Fruit fly (Drosophila melanogaster) whole organism, wandering third instar larva: Measurements from ENCODE around the gene CG13862.

ENCODE experiments used
- Abd-B ChIP-seq: fragments of >200 bp; optimal IDR thresholded peaks from 2 replicates; lab custom pipeline; 2017; ENCODE audit warnings: missing biosample characterization, missing genetic modification characterization
- CG32264 ChIP-seq: fragments of 200-800 bp; sonication (Bioruptor generic); optimal IDR thresholded peaks from 2 replicates; lab custom pipeline; 2016; ENCODE audit warnings: missing biosample characterization, missing genetic modification characterization
- CG9705 ChIP-seq: fragments of 200-800 bp; sonication (Bioruptor generic); optimal IDR thresholded peaks from 2 replicates; lab custom pipeline; 2018; ENCODE audit warnings: missing biosample characterization, mild to moderate bottlenecking, missing genetic modification characterization
- CrebA ChIP-seq: fragments of 200-800 bp; sonication (Bioruptor generic); optimal IDR thresholded peaks from 2 replicates; lab custom pipeline; 2016; ENCODE audit warnings: missing biosample characterization, mild to moderate bottlenecking, missing genetic modification characterization, borderline replicate concordance
- Dfd ChIP-seq: fragments of >200 bp; optimal IDR thresholded peaks from 2 replicates; lab custom pipeline; 2017; ENCODE audit warnings: missing biosample characterization, missing genetic modification characterization
- Dif ChIP-seq: fragments of 200-275, 200-300 bp; sonication (Bioruptor generic); optimal IDR thresholded peaks from 2 replicates; lab custom pipeline; 2018; ENCODE audit warnings: missing biosample characterization, missing genetic modification characterization; ENCODE audit not compliant: partially characterized antibody
- GATAd ChIP-seq: sonication (Bioruptor generic); optimal IDR thresholded peaks from 2 replicates; lab custom pipeline; 2016; ENCODE audit warnings: missing biosample characterization, missing genetic modification characterization
- HLH106 ChIP-seq: fragments of 200-800 bp; optimal IDR thresholded peaks from 3 replicates; lab custom pipeline; 2019; ENCODE audit warnings: missing biosample characterization, mild to moderate bottlenecking, missing genetic modification characterization, moderate library complexity
- Hr78 ChIP-seq: fragments of >200 bp; optimal IDR thresholded peaks from 2 replicates; lab custom pipeline; 2017; ENCODE audit warnings: missing biosample characterization, missing genetic modification characterization
- Hr83 ChIP-seq: fragments of 200-300 bp; sonication (Bioruptor generic); optimal IDR thresholded peaks from 2 replicates; lab custom pipeline; 2016; ENCODE audit warnings: missing biosample characterization, mild to moderate bottlenecking, missing genetic modification characterization, moderate library complexity; ENCODE audit not compliant: poor library complexity, severe bottlenecking
- Jra ChIP-seq: sonication (Bioruptor generic); optimal IDR thresholded peaks from 2 replicates; lab custom pipeline; 2016; ENCODE audit warnings: missing biosample characterization, missing genetic modification characterization
- Mio ChIP-seq: sonication (Bioruptor generic); optimal IDR thresholded peaks from 2 replicates; lab custom pipeline; 2016; ENCODE audit warnings: missing biosample characterization, missing genetic modification characterization
- Myc ChIP-seq: fragments of >200 bp; optimal IDR thresholded peaks from 2 replicates; lab custom pipeline; 2017
- OdsH ChIP-seq: fragments of 200-800 bp; sonication (Bioruptor generic); optimal IDR thresholded peaks from 2 replicates; lab custom pipeline; 2016; ENCODE audit warnings: missing biosample characterization, mild to moderate bottlenecking, missing genetic modification characterization
- Rel ChIP-seq, 2 experiments: fragments of 200-800 bp; sonication (Bioruptor generic) in 1 of 2; optimal IDR thresholded peaks; 2 replicates in 1 of 2; 3 replicates in 1 of 2; lab custom pipeline; 2016 to 2019; ENCODE audit warnings: mild to moderate bottlenecking in 2 of 2, missing biosample characterization in 2 of 2, missing genetic modification characterization in 2 of 2, moderate library complexity in 1 of 2
- Sp1 ChIP-seq: fragments of 200-800 bp; sonication (Bioruptor generic); optimal IDR thresholded peaks from 3 replicates; lab custom pipeline; 2019; ENCODE audit warnings: missing biosample characterization, mild to moderate bottlenecking, missing genetic modification characterization, moderate library complexity
- Vsx2 ChIP-seq: fragments of 200-300, 225-300 bp; sonication (Bioruptor generic); optimal IDR thresholded peaks from 2 replicates; lab custom pipeline; 2018; ENCODE audit warnings: missing biosample characterization, missing genetic modification characterization; ENCODE audit not compliant: partially characterized antibody
- br ChIP-seq: fragments of 200-800 bp; sonication (Bioruptor generic); optimal IDR thresholded peaks from 2 replicates; lab custom pipeline; 2016; ENCODE audit warnings: missing biosample characterization, missing genetic modification characterization
- brk ChIP-seq: fragments of 200-800 bp; sonication (Bioruptor generic); optimal IDR thresholded peaks from 2 replicates; lab custom pipeline; 2016; ENCODE audit warnings: missing biosample characterization, mild to moderate bottlenecking, missing genetic modification characterization
- dl ChIP-seq, 2 experiments: fragments of 175-275, 200-275 bp in 1 of 2; fragments of 200-275 bp in 1 of 2; sonication (Bioruptor generic); optimal IDR thresholded peaks; lab custom pipeline; 2018; ENCODE audit warnings: mild to moderate bottlenecking in 2 of 2, missing biosample characterization in 2 of 2, missing genetic modification characterization in 2 of 2, moderate library complexity in 2 of 2; ENCODE audit not compliant: partially characterized antibody in 2 of 2, insufficient read depth in 1 of 2
- dsf ChIP-seq: sonication (Bioruptor generic); optimal IDR thresholded peaks from 2 replicates; lab custom pipeline; 2016; ENCODE audit warnings: missing biosample characterization, missing genetic modification characterization, borderline replicate concordance
- foxo ChIP-seq, 2 experiments: fragments of 200-800 bp; sonication (Bioruptor generic); optimal IDR thresholded peaks; 2 replicates in 1 of 2; 3 replicates in 1 of 2; lab custom pipeline; 2016 to 2017; ENCODE audit warnings: missing biosample characterization in 2 of 2, missing genetic modification characterization in 2 of 2
- jim ChIP-seq: fragments of 175-275, 200-325 bp; sonication (Bioruptor generic); optimal IDR thresholded peaks from 2 replicates; lab custom pipeline; 2016; ENCODE audit warnings: missing biosample characterization, mild to moderate bottlenecking, missing genetic modification characterization
- lola ChIP-seq: fragments of >200 bp; optimal IDR thresholded peaks from 2 replicates; lab custom pipeline; 2017; ENCODE audit warnings: missing biosample characterization, missing genetic modification characterization
- pan ChIP-seq: fragments of >200 bp; optimal IDR thresholded peaks from 2 replicates; lab custom pipeline; 2017
- psq ChIP-seq: fragments of 200-800 bp; sonication (Bioruptor generic); optimal IDR thresholded peaks from 3 replicates; lab custom pipeline; 2017; ENCODE audit warnings: missing biosample characterization, mild to moderate bottlenecking, missing genetic modification characterization, moderate library complexity
- rgr ChIP-seq: fragments of 200-800 bp; sonication (Bioruptor generic); optimal IDR thresholded peaks from 3 replicates; lab custom pipeline; 2016; ENCODE audit warnings: missing biosample characterization, mild to moderate bottlenecking, missing genetic modification characterization
- sv ChIP-seq: fragments of 200-800 bp; sonication (Bioruptor generic); optimal IDR thresholded peaks from 3 replicates; lab custom pipeline; 2016; ENCODE audit warnings: missing biosample characterization, missing genetic modification characterization
- tai ChIP-seq: sonication (Bioruptor generic); optimal IDR thresholded peaks from 2 replicates; lab custom pipeline; 2016; ENCODE audit warnings: missing biosample characterization, missing genetic modification characterization
- usp ChIP-seq: fragments of >200 bp; optimal IDR thresholded peaks from 2 replicates; lab custom pipeline; 2017; ENCODE audit warnings: missing biosample characterization, missing genetic modification characterization
- woc ChIP-seq: sonication (Bioruptor generic); optimal IDR thresholded peaks from 2 replicates; lab custom pipeline; 2016; ENCODE audit warnings: missing biosample characterization, mild to moderate bottlenecking, missing genetic modification characterization

Gene CG13862

DNA sequence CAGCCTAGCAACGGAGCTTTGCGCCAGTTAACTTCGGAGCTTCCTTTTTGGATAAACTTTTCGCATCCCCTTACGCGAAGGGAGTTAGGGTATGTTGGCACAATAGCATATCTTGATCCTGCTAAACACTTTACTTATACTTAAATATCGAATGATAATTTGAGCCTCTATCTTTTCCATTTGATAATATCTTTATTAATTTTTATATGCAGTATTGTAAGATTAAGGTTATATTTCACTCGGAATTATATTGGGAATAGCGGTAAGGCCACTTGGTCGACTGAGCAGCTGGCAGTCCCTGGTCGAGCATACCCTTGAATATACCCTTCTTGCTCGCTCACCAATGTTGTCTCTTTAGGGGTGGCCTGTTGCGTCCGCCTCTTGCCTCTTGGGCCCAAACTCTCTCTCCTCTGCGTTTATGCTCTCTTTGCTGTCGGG, 37.0 kb downstream of the CG13862 start (continued):
- TF ChIP-seq Hr78 (GFP tag; lab: Kevin White, UChicago) (no peak), Dif (GFP tag; lab: Kevin White, UChicago) (no peak), Sp1 (GFP tag; lab: Kevin White, UChicago) (peak; percentile 60)

dm6 chr3R:22372535-22372934, 40.7 kb downstream of the CG13862 start, which contains the start of gene CG7069:
Gene CG7069, plus strand, starts transcription at chr3R:22372835.
- no peak for TF ChIP-seq sv (GFP tag; lab: Kevin White, UChicago)
- TF ChIP-seq HLH106 (tag; lab: Kevin White, UChicago) = no peak
- TF ChIP-seq foxo (GFP tag; optimal IDR thresholded peaks at IDR 0.05; lab: Kevin White, UChicago) = no peak
- TF ChIP-seq dl (GFP tag; optimal IDR thresholded peaks at IDR 0.05; lab: Kevin White, UChicago; ENCODE audit: insufficient read depth in 1 of 2, partially characterized antibody in 2 of 2) = no peak
- TF ChIP-seq Mio (GFP tag; lab: Kevin White, UChicago) = no peak
- TF ChIP-seq Myc (lab: Kevin White, UChicago) = no peak
- TF ChIP-seq woc (GFP tag; lab: Kevin White, UChicago) = no peak
- no peak for TF ChIP-seq Dif (GFP tag; lab: Kevin White, UChicago)
- no peak for TF ChIP-seq Hr83 (GFP tag; lab: Kevin White, UChicago)
- no peak for TF ChIP-seq Rel (GFP tag; optimal IDR thresholded peaks at IDR 0.05; lab: Kevin White, UChicago)
- no peak for TF ChIP-seq Rel (tag; optimal IDR thresholded peaks at IDR 0.05; lab: Kevin White, UChicago)
- no peak for TF ChIP-seq brk (GFP tag; lab: Kevin White, UChicago)
- TF ChIP-seq pan (lab: Kevin White, UChicago) = no peak
- TF ChIP-seq CrebA (GFP tag; lab: Kevin White, UChicago) = no peak
- no peak for TF ChIP-seq lola
- TF ChIP-seq Dfd = no peak
- no peak for TF ChIP-seq tai (GFP tag; lab: Kevin White, UChicago)
- no peak for TF ChIP-seq jim (GFP tag; lab: Kevin White, UChicago)
- no peak for TF ChIP-seq Abd-B (GFP tag; lab: Kevin White, UChicago)

DNA sequence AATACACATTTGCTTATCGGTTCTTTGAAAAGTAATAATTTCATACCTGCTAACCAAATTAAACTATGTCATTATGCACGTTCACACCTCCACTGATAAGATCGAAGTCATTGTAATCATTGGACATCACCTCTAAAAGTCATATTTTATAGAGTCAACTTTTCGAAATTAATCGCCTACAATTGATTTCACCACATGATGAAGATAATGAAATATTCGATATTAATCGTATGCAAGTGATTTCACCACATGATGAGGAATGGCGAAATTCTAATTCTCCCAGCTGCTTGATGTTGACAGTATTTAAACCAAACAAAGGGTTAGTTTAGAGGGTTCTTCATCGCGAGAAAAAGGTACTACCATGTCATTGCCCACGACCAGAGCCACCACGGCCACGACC, 43.9 kb downstream of the CG13862 start, which contains the start of gene CG18596:
TSS of gene CG18596 (plus strand) at position 250 of the 400 bp plus-strand sequence.
- TF ChIP-seq sv (GFP tag; lab: Kevin White, UChicago) = no peak
- TF ChIP-seq foxo (GFP tag; optimal IDR thresholded peaks at IDR 0.05; lab: Kevin White, UChicago) = no peak
- TF ChIP-seq CG9705 (GFP tag; lab: Kevin White, UChicago) = no peak
- TF ChIP-seq Hr78 (GFP tag; lab: Kevin White, UChicago) = no peak
- peak; percentile 77 for TF ChIP-seq Myc (lab: Kevin White, UChicago)
- TF ChIP-seq Jra (GFP tag; lab: Kevin White, UChicago) = no peak

DNA sequence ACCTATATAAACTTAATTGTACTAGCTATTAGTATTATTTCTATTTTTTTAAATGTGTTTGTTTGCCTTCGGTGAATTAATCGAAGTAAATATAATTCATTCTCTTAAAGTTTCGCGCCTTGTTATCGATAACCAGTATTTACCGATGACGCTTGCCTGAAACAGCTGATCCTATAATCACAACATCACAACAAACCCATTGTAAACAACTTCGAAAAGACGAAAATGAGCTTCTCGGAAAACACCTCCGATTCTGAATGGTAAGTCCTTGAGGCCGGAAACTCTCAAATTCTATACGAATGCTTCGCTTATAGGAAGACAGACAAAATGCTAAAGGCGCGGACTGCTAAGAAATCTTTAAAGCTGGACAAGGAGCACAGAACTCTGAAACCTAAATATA, 48.2 kb downstream of the CG13862 start, which contains the start of gene CG34149:
TSS of gene CG34149 (plus strand) at position 187 of the 400 bp plus-strand sequence.
- no peak for TF ChIP-seq Myc (lab: Kevin White, UChicago)
- no peak for TF ChIP-seq Jra (GFP tag; lab: Kevin White, UChicago)
- no peak for TF ChIP-seq br (GFP tag; lab: Kevin White, UChicago)
- TF ChIP-seq HLH106 (tag; lab: Kevin White, UChicago) = no peak
- TF ChIP-seq GATAd (GFP tag; lab: Kevin White, UChicago) = no peak
- no peak for TF ChIP-seq Vsx2 (GFP tag; lab: Kevin White, UChicago)
- no peak for TF ChIP-seq psq (GFP tag; lab: Kevin White, UChicago)
- TF ChIP-seq OdsH = no peak
- no peak for TF ChIP-seq woc (GFP tag; lab: Kevin White, UChicago)
- no peak for TF ChIP-seq CG9705 (GFP tag; lab: Kevin White, UChicago)
- no peak for TF ChIP-seq rgr (GFP tag; lab: Kevin White, UChicago)
- TF ChIP-seq Mio (GFP tag; lab: Kevin White, UChicago) = no peak
- TF ChIP-seq dsf (GFP tag; lab: Kevin White, UChicago) = no peak
- TF ChIP-seq CG32264 (GFP tag; lab: Kevin White, UChicago) = no peak
- TF ChIP-seq foxo (GFP tag; optimal IDR thresholded peaks at IDR 0.05; lab: Kevin White, UChicago) = no peak
- no peak for TF ChIP-seq CrebA (GFP tag; lab: Kevin White, UChicago)
- no peak for TF ChIP-seq Hr83 (GFP tag; lab: Kevin White, UChicago)
- no peak for TF ChIP-seq usp (GFP tag; lab: Kevin White, UChicago)
- TF ChIP-seq Dfd = no peak
- TF ChIP-seq, all 38 proteins: peak for 0
